Worm (Caenorhabditis elegans) whole organism, early embryonic: ENCODE measurements around the gene col-117.
"Not testable (repeated sequence)": the region's sequence is repeated elsewhere in the genome, so short reads cannot be mapped to it uniquely, and the experiment has no call there.

Experiments used
- B0310.2 ChIP-seq: sonication (generic microtip); optimal IDR thresholded peaks from 2 replicates; lab custom pipeline; 2016; ENCODE audit warnings: mild to moderate bottlenecking, missing genetic modification characterization, missing compliant biosample characterization
- F13C5.2 ChIP-seq: sonication (generic microtip); optimal IDR thresholded peaks from 2 replicates; lab custom pipeline; 2017; ENCODE audit warnings: mild to moderate bottlenecking, missing genetic modification characterization, inconsistent platforms, missing compliant biosample characterization
- aly-1 ChIP-seq: sonication (generic microtip); optimal IDR thresholded peaks from 2 replicates; lab custom pipeline; 2016; ENCODE audit warnings: missing genetic modification characterization, missing compliant biosample characterization
- ama-1 ChIP-seq: fragments of 150-350 bp; optimal IDR thresholded peaks from 2 replicates; lab custom pipeline; 2014
- ceh-13 ChIP-seq: fragments of 200-800 bp; sonication (Bioruptor generic); optimal IDR thresholded peaks from 2 replicates; lab custom pipeline; 2018; ENCODE audit warnings: mild to moderate bottlenecking, missing genetic modification characterization, missing compliant biosample characterization
- ceh-36 ChIP-seq: sonication (generic microtip); optimal IDR thresholded peaks from 2 replicates; lab custom pipeline; 2016; ENCODE audit warnings: missing genetic modification characterization, inconsistent platforms, missing compliant biosample characterization
- ets-7 ChIP-seq: sonication (generic microtip); optimal IDR thresholded peaks from 2 replicates; lab custom pipeline; 2016; ENCODE audit warnings: missing genotype, missing genetic modification characterization, missing compliant biosample characterization
- flt-1 ChIP-seq: fragments of 200-800 bp; sonication (Bioruptor generic); IDR thresholded peaks from 2 replicates; pipeline ENCODE4 v1.3.6; 2022; ENCODE audit warnings: missing genetic modification characterization, missing compliant biosample characterization
- hmbx-1 ChIP-seq: sonication (generic microtip); optimal IDR thresholded peaks from 2 replicates; lab custom pipeline; 2016; ENCODE audit warnings: mild to moderate bottlenecking, missing genetic modification characterization, missing compliant biosample characterization
- hmg-4 ChIP-seq: fragments of 200-800 bp; sonication (Bioruptor generic); optimal IDR thresholded peaks from 2 replicates; lab custom pipeline; 2018; ENCODE audit warnings: mild to moderate bottlenecking, missing genetic modification characterization, missing compliant biosample characterization
- hnd-1 ChIP-seq: sonication (generic microtip); optimal IDR thresholded peaks from 2 replicates; lab custom pipeline; 2016; ENCODE audit warnings: missing genetic modification characterization, missing compliant biosample characterization
- pes-1 ChIP-seq: fragments of 200-800 bp; sonication (Bioruptor generic); IDR thresholded peaks from 2 replicates; pipeline ENCODE4 v1.3.6; 2022; ENCODE audit warnings: missing genetic modification reagents, missing genetic modification characterization, missing compliant biosample characterization
- scrt-1 ChIP-seq: fragments of 200-800 bp; sonication (Bioruptor generic); IDR thresholded peaks from 2 replicates; pipeline ENCODE4 v1.3.6; 2022; ENCODE audit warnings: missing genetic modification characterization, missing compliant biosample characterization
- sea-1 ChIP-seq: fragments of 200-800 bp; sonication (Bioruptor generic); conservative IDR thresholded peaks from 2 replicates; pipeline ENCODE4 v1.3.6; 2022; ENCODE audit warnings: missing genetic modification characterization, missing compliant biosample characterization
- tbx-11 ChIP-seq: fragments of 200-800 bp; sonication (Bioruptor generic); IDR thresholded peaks from 2 replicates; pipeline ENCODE4 v1.3.6; 2022; ENCODE audit warnings: missing genetic modification characterization, missing compliant biosample characterization
- tbx-37 ChIP-seq: fragments of 200-800 bp; sonication (Bioruptor generic); conservative IDR thresholded peaks from 2 replicates; pipeline ENCODE4 v1.3.6; 2022; ENCODE audit warnings: missing genetic modification reagents, missing genetic modification characterization, missing compliant biosample characterization
- tra-4 ChIP-seq: sonication (generic microtip); optimal IDR thresholded peaks from 2 replicates; lab custom pipeline; 2017; ENCODE audit warnings: missing genetic modification characterization, missing compliant biosample characterization

col-117 gene

DNA sequence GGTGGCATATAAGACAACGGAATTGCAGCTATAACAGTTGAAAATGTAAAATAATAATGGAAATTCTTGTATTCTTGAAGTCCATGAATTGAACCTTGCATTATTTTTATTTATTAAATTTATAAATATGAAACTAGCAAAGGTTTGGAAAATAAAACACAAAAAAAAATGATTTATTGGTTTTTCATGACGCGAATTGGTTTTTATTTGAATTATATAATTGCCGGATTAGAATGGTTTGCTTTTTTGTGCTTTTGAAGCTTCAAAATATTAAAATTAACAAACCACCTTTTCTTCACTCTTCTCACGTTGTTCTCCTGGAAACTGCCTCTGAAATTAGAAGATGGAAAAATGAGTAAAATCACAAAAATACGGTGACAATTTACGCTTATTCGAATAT lies 33.9 kb downstream of the col-117 start, which contains the start of gene sru-35:
sru-35 (minus strand) TSS at position 101 of the 400 bp plus-strand sequence.
- TF ChIP-seq pes-1 (no peak), tra-4 (no peak), aly-1 (tag; lab: Kevin White, UChicago) (no peak), scrt-1 (GFP tag; lab: Robert Waterston, UW) (no peak), F13C5.2 (no peak), B0310.2 (tag; lab: Kevin White, UChicago) (no peak), hmbx-1 (tag; lab: Kevin White, UChicago) (no peak), tbx-37 (GFP tag; lab: Robert Waterston, UW) (no peak), flt-1 (GFP tag; lab: Robert Waterston, UW) (no peak), tbx-11 (GFP tag; lab: Robert Waterston, UW) (no peak), hmg-4 (GFP tag; lab: Kevin White, UChicago) (no peak), hnd-1 (tag; lab: Kevin White, UChicago) (no peak)

DNA sequence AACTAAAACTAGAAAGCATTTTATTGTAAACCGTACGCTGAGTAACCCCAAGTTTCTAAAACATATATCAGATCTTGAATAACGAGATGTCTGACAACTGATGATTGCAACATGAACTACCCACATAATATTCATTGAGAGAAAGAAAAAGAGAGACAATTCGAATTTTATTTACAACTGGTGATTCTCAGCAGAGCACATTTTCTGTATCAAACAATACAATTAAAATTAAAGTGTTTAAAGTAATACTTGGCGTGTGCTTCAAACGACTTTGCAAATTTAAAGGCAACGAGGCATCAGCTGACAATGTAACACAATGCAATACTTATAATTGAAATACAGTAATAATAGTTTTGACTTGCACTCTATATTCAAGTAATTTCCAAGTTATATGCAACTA lies 35.9 kb downstream of the col-117 start, which contains the start of gene C33D9.10:
C33D9.10 (minus strand) TSS at position 101 of the 400 bp plus-strand sequence.
- TF ChIP-seq pes-1; tbx-37 (GFP tag; lab: Robert Waterston, UW); sea-1 (GFP tag; lab: Robert Waterston, UW): not testable (repeated sequence)

ce11 chrIV:8786654-8787053 lies 37.3 kb downstream of the col-117 start, which contains the start of gene C33D9.8:
C33D9.8 (minus strand) TSS chrIV:8786752.
- no peak for TF ChIP-seq scrt-1 (GFP tag; lab: Robert Waterston, UW)
- no peak for TF ChIP-seq pes-1
- TF ChIP-seq tra-4: no peak
- TF ChIP-seq flt-1 (GFP tag; lab: Robert Waterston, UW): no peak
- no peak for TF ChIP-seq hmbx-1 (tag; lab: Kevin White, UChicago)
- TF ChIP-seq B0310.2 (tag; lab: Kevin White, UChicago): no peak
- TF ChIP-seq tbx-11 (GFP tag; lab: Robert Waterston, UW): no peak
- no peak for TF ChIP-seq tbx-37 (GFP tag; lab: Robert Waterston, UW)
- TF ChIP-seq sea-1 (GFP tag; lab: Robert Waterston, UW): no peak
- no peak for TF ChIP-seq ets-7 (tag; lab: Kevin White, UChicago)
- TF ChIP-seq F13C5.2: no peak
- TF ChIP-seq hmg-4 (GFP tag; lab: Kevin White, UChicago): no peak
- no peak for TF ChIP-seq ama-1
- TF ChIP-seq hnd-1 (tag; lab: Kevin White, UChicago): no peak
- no peak for TF ChIP-seq ceh-13 (GFP tag; lab: Kevin White, UChicago)
- no peak for TF ChIP-seq aly-1 (tag; lab: Kevin White, UChicago)
- TF ChIP-seq ceh-36: no peak

DNA sequence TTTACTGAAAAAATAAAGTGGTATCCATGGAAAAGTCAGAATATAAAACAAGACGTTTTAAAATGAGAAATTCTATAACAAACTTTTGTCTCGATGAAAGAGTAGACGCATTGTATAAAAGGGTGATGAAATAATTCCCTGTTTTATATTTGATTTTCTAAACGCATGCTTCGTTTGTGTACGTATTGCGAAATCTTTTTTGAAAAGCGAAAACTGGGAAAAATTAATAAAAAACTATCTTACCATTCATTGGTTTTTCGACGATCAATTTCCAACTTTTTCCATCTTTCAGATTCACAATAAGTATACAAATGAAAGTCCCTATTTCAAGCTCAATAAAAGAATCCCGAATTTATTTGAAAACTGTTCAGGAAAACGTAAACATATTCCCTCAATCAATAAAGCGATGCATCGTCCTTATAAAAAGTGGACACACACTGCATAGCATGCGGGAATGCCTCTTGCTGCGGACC lies 39.1 kb downstream of the col-117 start, which contains the start of gene C33D9.13:
C33D9.13 (minus strand) TSS at position 423 of the 473 bp plus-strand sequence.
- no peak for TF ChIP-seq tbx-37 (GFP tag; lab: Robert Waterston, UW)
- no peak for TF ChIP-seq aly-1 (tag; lab: Kevin White, UChicago)
- TF ChIP-seq hmbx-1 (tag; lab: Kevin White, UChicago): no peak
- no peak for TF ChIP-seq F13C5.2
- TF ChIP-seq pes-1: no peak
- TF ChIP-seq scrt-1 (GFP tag; lab: Robert Waterston, UW): no peak
- no peak for TF ChIP-seq ceh-36
- TF ChIP-seq ets-7 (tag; lab: Kevin White, UChicago): no peak
- TF ChIP-seq ceh-13 (GFP tag; lab: Kevin White, UChicago): no peak
- TF ChIP-seq sea-1 (GFP tag; lab: Robert Waterston, UW): no peak
- TF ChIP-seq ama-1: no peak
- TF ChIP-seq hmg-4 (GFP tag; lab: Kevin White, UChicago): no peak
- TF ChIP-seq tra-4: no peak
- TF ChIP-seq flt-1 (GFP tag; lab: Robert Waterston, UW): no peak
- TF ChIP-seq B0310.2 (tag; lab: Kevin White, UChicago): no peak
- no peak for TF ChIP-seq hnd-1 (tag; lab: Kevin White, UChicago)
- no peak for TF ChIP-seq tbx-11 (GFP tag; lab: Robert Waterston, UW)

DNA sequence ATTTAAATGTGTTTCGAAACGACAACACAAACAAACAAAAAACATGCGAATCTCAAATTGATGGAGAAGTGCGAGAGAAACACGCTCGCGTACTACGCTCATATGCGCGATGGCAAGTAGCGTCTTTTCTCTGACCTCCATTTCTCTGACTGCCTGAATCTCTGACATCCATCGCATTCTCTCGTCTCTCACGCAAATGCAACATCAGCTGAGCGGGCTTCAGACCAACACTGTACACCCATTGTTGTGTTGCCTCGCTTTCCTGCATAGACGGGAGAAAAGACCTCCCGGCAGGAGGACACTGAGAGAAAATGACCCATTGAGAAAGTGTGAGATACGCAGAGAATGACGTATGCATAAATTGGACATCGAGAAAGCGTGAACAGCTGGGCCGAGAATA lies 41.8 kb downstream of the col-117 start:
- 0 out of 2 replicates have a peak, but pooled peaks have one; percentile 6 for TF ChIP-seq flt-1 (GFP tag; lab: Robert Waterston, UW)
- no peak for TF ChIP-seq ceh-13 (GFP tag; lab: Kevin White, UChicago)
- TF ChIP-seq F13C5.2: peak; percentile 33
- TF ChIP-seq hmbx-1 (tag; lab: Kevin White, UChicago): no peak
- no peak for TF ChIP-seq ama-1
- peak; percentile 96 for TF ChIP-seq hmg-4 (GFP tag; lab: Kevin White, UChicago)
- no peak for TF ChIP-seq B0310.2 (tag; lab: Kevin White, UChicago)
- TF ChIP-seq tbx-37 (GFP tag; lab: Robert Waterston, UW): no peak
- TF ChIP-seq ceh-36: no peak
- 0 out of 2 replicates have a peak, but pooled peaks have one; percentile 31 for TF ChIP-seq scrt-1 (GFP tag; lab: Robert Waterston, UW)
- TF ChIP-seq tra-4: no peak
- no peak for TF ChIP-seq pes-1
- TF ChIP-seq ets-7 (tag; lab: Kevin White, UChicago): no peak
- no peak for TF ChIP-seq hnd-1 (tag; lab: Kevin White, UChicago)
- no peak for TF ChIP-seq tbx-11 (GFP tag; lab: Robert Waterston, UW)
- peak; percentile 35 for TF ChIP-seq aly-1 (tag; lab: Kevin White, UChicago)
- TF ChIP-seq sea-1 (GFP tag; lab: Robert Waterston, UW): 0 out of 2 replicates have a peak, but pooled peaks have one; percentile 23

- TF ChIP-seq ama-1 (no peak), scrt-1 (GFP tag; lab: Robert Waterston, UW) (no peak), tra-4 (no peak), hmbx-1 (tag; lab: Kevin White, UChicago) (no peak), ceh-36 (no peak), flt-1 (GFP tag; lab: Robert Waterston, UW) (no peak), F13C5.2 (no peak), aly-1 (tag; lab: Kevin White, UChicago) (no peak), sea-1 (GFP tag; lab: Robert Waterston, UW) (no peak), pes-1 (no peak), ceh-13 (GFP tag; lab: Kevin White, UChicago) (no peak), B0310.2 (tag; lab: Kevin White, UChicago) (no peak), tbx-37 (GFP tag; lab: Robert Waterston, UW) (no peak), ets-7 (tag; lab: Kevin White, UChicago) (no peak), hmg-4 (GFP tag; lab: Kevin White, UChicago) (no peak), hnd-1 (tag; lab: Kevin White, UChicago) (no peak), tbx-11 (GFP tag; lab: Robert Waterston, UW) (no peak)
Observed at ce11 chrIV:8778045-8778444, 46.0 kb downstream of the col-117 start, which contains the start of gene C33D9.6. C33D9.6 (minus strand) TSS chrIV:8778145.
